Worm (Caenorhabditis elegans) whole organism, L2 larva: ENCODE data around the gene catp-6.

Experiments used
- elt-1 ChIP-seq: fragments of 150-350 bp; optimal IDR thresholded peaks from 2 replicates; lab custom pipeline; 2014; ENCODE audit warnings: missing biosample characterization, missing genetic modification characterization
- elt-3 ChIP-seq: sonication (generic microtip); optimal IDR thresholded peaks from 2 replicates; lab custom pipeline; 2017; ENCODE audit warnings: missing biosample characterization, missing genetic modification characterization
- lin-11 ChIP-seq: fragments of 150-350 bp; sonication (generic microtip); optimal IDR thresholded peaks from 2 replicates; lab custom pipeline; 2014; ENCODE audit warnings: missing biosample characterization, missing genetic modification characterization, inconsistent platforms, mixed read lengths
- nhr-23 ChIP-seq: fragments of 150-350 bp; optimal IDR thresholded peaks from 2 replicates; lab custom pipeline; 2014; ENCODE audit warnings: missing biosample characterization, missing genetic modification reagents, missing genetic modification characterization
- nhr-25 ChIP-seq: fragments of 150-350 bp; sonication (generic microtip); optimal IDR thresholded peaks from 3 replicates; lab custom pipeline; 2014; ENCODE audit warnings: missing biosample characterization, missing genetic modification characterization
- nhr-77 ChIP-seq: fragments of 150-350 bp; optimal IDR thresholded peaks from 2 replicates; lab custom pipeline; 2014; ENCODE audit warnings: missing biosample characterization, missing genetic modification characterization
- unc-39 ChIP-seq: fragments of 150-350 bp; optimal IDR thresholded peaks from 2 replicates; lab custom pipeline; 2014; ENCODE audit warnings: missing biosample characterization, missing genetic modification characterization
- ztf-4 ChIP-seq: fragments of 150-350 bp; optimal IDR thresholded peaks from 2 replicates; lab custom pipeline; 2014; ENCODE audit warnings: missing biosample characterization, missing genetic modification characterization

ce11 chrIV:9795250-9795649 lies 29.1 kb downstream of the catp-6 start:
- TF ChIP-seq elt-1 (tag; lab: Kevin White, UChicago) (no peak), elt-3 (tag; lab: Kevin White, UChicago) (no peak), unc-39 (tag; lab: Kevin White, UChicago) (no peak), nhr-25 (tag; lab: Kevin White, UChicago) (no peak), nhr-77 (tag; lab: Kevin White, UChicago) (no peak), nhr-23 (tag; lab: Kevin White, UChicago) (no peak), ztf-4 (no peak), lin-11 (tag; lab: Kevin White, UChicago) (no peak)
